Fruit fly (Drosophila melanogaster) whole organism, prepupa: ENCODE results near the gene mbo.
A peak's percentile ranks its signal among the peaks of the same experiment; 100 is the strongest.

Experiments used
- Blimp-1 ChIP-seq: fragments of 200-800 bp; sonication (Bioruptor generic); optimal IDR thresholded peaks from 3 replicates; lab custom pipeline; 2017; ENCODE audit warnings: missing biosample characterization, missing genetic modification characterization, mild to moderate bottlenecking, moderate library complexity, missing genetic modification reagents
- CG10631 ChIP-seq: fragments of 200-800 bp; sonication (Bioruptor generic); optimal IDR thresholded peaks from 2 replicates; lab custom pipeline; 2016; ENCODE audit warnings: missing biosample characterization, missing genetic modification characterization
- CG11294 ChIP-seq: fragments of 200-800 bp; sonication (Bioruptor generic); IDR thresholded peaks from 2 replicates; pipeline ENCODE4 v1.3.6; 2022; ENCODE audit warnings: missing biosample characterization, missing genetic modification characterization
- CG11762 ChIP-seq: fragments of 200-800 bp; sonication (Bioruptor generic); optimal IDR thresholded peaks from 3 replicates; lab custom pipeline; 2016; ENCODE audit warnings: missing biosample characterization, missing genetic modification characterization; ENCODE audit not compliant: insufficient read depth
- CG15336 ChIP-seq: fragments of 200-800 bp; sonication (Bioruptor generic); IDR thresholded peaks from 2 replicates; pipeline ENCODE4 v1.3.6; 2022; ENCODE audit warnings: missing biosample characterization, missing genetic modification characterization
- CG1621 ChIP-seq: fragments of 200-800 bp; sonication (Bioruptor generic); optimal IDR thresholded peaks from 3 replicates; lab custom pipeline; 2018; ENCODE audit warnings: missing biosample characterization, mild to moderate bottlenecking, missing genetic modification characterization
- CG16779 ChIP-seq: fragments of 200-800 bp; sonication (Bioruptor generic); optimal IDR thresholded peaks from 3 replicates; lab custom pipeline; 2017; ENCODE audit warnings: missing biosample characterization, mild to moderate bottlenecking, missing genetic modification characterization
- CG3032 ChIP-seq: fragments of 200-800 bp; optimal IDR thresholded peaks from 2 replicates; lab custom pipeline; 2019; ENCODE audit warnings: missing biosample characterization, mild to moderate bottlenecking, missing genetic modification characterization, moderate library complexity
- CG31627 ChIP-seq: fragments of 200-800 bp; sonication (Bioruptor generic); optimal IDR thresholded peaks from 3 replicates; lab custom pipeline; 2016; ENCODE audit warnings: missing biosample characterization, missing genetic modification characterization
- CG34406 ChIP-seq: fragments of 200-800 bp; sonication (Bioruptor generic); optimal IDR thresholded peaks from 3 replicates; lab custom pipeline; 2016; ENCODE audit warnings: missing biosample characterization, missing genetic modification characterization
- CG3919 ChIP-seq: fragments of 200-800 bp; sonication (Bioruptor generic); optimal IDR thresholded peaks from 3 replicates; lab custom pipeline; 2016; ENCODE audit warnings: missing biosample characterization, missing genetic modification characterization
- CG4318 ChIP-seq: fragments of 200-800 bp; sonication (Bioruptor generic); optimal IDR thresholded peaks from 3 replicates; lab custom pipeline; 2017; ENCODE audit warnings: missing biosample characterization, mild to moderate bottlenecking, missing genetic modification characterization
- CG6163 ChIP-seq: fragments of 200-800 bp; sonication (Bioruptor generic); IDR thresholded peaks from 3 replicates; pipeline ENCODE4 v1.3.6; 2022; ENCODE audit warnings: missing biosample characterization, missing genetic modification characterization
- CG6854 ChIP-seq: fragments of 200-800 bp; sonication (Bioruptor generic); optimal IDR thresholded peaks from 2 replicates; lab custom pipeline; 2017; ENCODE audit warnings: missing biosample characterization, mild to moderate bottlenecking, missing genetic modification characterization
- CG7368 ChIP-seq: fragments of 200-800 bp; sonication (Bioruptor generic); optimal IDR thresholded peaks from 3 replicates; lab custom pipeline; 2016; ENCODE audit warnings: missing biosample characterization, missing genetic modification characterization
- CG8119 ChIP-seq: fragments of 200-800 bp; sonication (Bioruptor generic); IDR thresholded peaks from 3 replicates; pipeline ENCODE4 v1.3.6; 2022; ENCODE audit warnings: missing biosample characterization, missing genetic modification characterization
- CG9139 ChIP-seq: fragments of 200-800 bp; sonication (Bioruptor generic); optimal IDR thresholded peaks from 3 replicates; lab custom pipeline; 2017; ENCODE audit warnings: missing biosample characterization, mild to moderate bottlenecking, missing genetic modification characterization
- Eip75B ChIP-seq: fragments of 200-800 bp; sonication (Bioruptor generic); optimal IDR thresholded peaks from 3 replicates; lab custom pipeline; 2016; ENCODE audit warnings: missing biosample characterization, missing genetic modification characterization
- Eip78C ChIP-seq: fragments of 200-800 bp; sonication (Bioruptor generic); peaks from one replicate; lab custom pipeline; 2016; ENCODE audit warnings: missing biosample characterization, missing genetic modification characterization
- Eip93F ChIP-seq: fragments of 200-800 bp; sonication (Bioruptor generic); optimal IDR thresholded peaks from 2 replicates; lab custom pipeline; 2016; ENCODE audit warnings: missing biosample characterization, mild to moderate bottlenecking, missing genetic modification characterization
- Ets96B ChIP-seq: fragments of 200-800 bp; optimal IDR thresholded peaks from 2 replicates; lab custom pipeline; 2019; ENCODE audit warnings: missing biosample characterization, mild to moderate bottlenecking, missing genetic modification characterization, moderate library complexity
- Gug ChIP-seq: fragments of 200-800 bp; sonication (Bioruptor generic); IDR thresholded peaks from 2 replicates; pipeline ENCODE4 v1.3.6; 2022; ENCODE audit warnings: missing biosample characterization, missing genetic modification characterization
- Hr38 ChIP-seq: sonication (Bioruptor generic); optimal IDR thresholded peaks from 2 replicates; lab custom pipeline; 2016; ENCODE audit warnings: missing biosample characterization, missing genetic modification characterization
- Hr39 ChIP-seq: fragments of 200-800 bp; sonication (Bioruptor generic); optimal IDR thresholded peaks from 2 replicates; lab custom pipeline; 2016; ENCODE audit warnings: missing biosample characterization, missing genetic modification characterization
- Hr4 ChIP-seq: fragments of 200-800 bp; sonication (Bioruptor generic); optimal IDR thresholded peaks from 3 replicates; lab custom pipeline; 2016; ENCODE audit warnings: missing biosample characterization, missing genetic modification characterization
- Lpt ChIP-seq: fragments of 200-800 bp; sonication (Bioruptor generic); optimal IDR thresholded peaks from 3 replicates; lab custom pipeline; 2016; ENCODE audit warnings: missing biosample characterization, missing genetic modification characterization
- Met ChIP-seq: fragments of 200-800 bp; sonication (Bioruptor generic); optimal IDR thresholded peaks from 3 replicates; lab custom pipeline; 2016; ENCODE audit warnings: missing biosample characterization, missing genetic modification characterization
- OdsH ChIP-seq: fragments of 200-800 bp; sonication (Bioruptor generic); optimal IDR thresholded peaks from 3 replicates; lab custom pipeline; 2016; ENCODE audit warnings: missing biosample characterization, missing genetic modification characterization
- Smox ChIP-seq: fragments of 200-800 bp; sonication (Bioruptor generic); optimal IDR thresholded peaks from 3 replicates; lab custom pipeline; 2016; ENCODE audit warnings: missing biosample characterization, missing genetic modification characterization
- Sox14 ChIP-seq: fragments of 200-800 bp; sonication (Bioruptor generic); optimal IDR thresholded peaks from 3 replicates; lab custom pipeline; 2016; ENCODE audit warnings: missing biosample characterization, missing genetic modification characterization
- acj6 ChIP-seq: fragments of 200-800 bp; sonication (Bioruptor generic); optimal IDR thresholded peaks from 3 replicates; lab custom pipeline; 2016; ENCODE audit warnings: missing biosample characterization, missing genetic modification characterization
- cyc ChIP-seq: fragments of 200-800 bp; sonication (Bioruptor generic); optimal IDR thresholded peaks from 3 replicates; lab custom pipeline; 2016; ENCODE audit warnings: missing biosample characterization, missing genetic modification characterization
- dac ChIP-seq: fragments of 200-800 bp; sonication (Bioruptor generic); optimal IDR thresholded peaks from 2 replicates; lab custom pipeline; 2017; ENCODE audit warnings: missing biosample characterization, mild to moderate bottlenecking, missing genetic modification characterization
- dsx ChIP-seq: fragments of 200-800 bp; optimal IDR thresholded peaks from 3 replicates; lab custom pipeline; 2019; ENCODE audit warnings: missing biosample characterization, mild to moderate bottlenecking, missing genetic modification characterization, moderate library complexity; ENCODE audit not compliant: poor library complexity, severe bottlenecking
- eg ChIP-seq: fragments of 200-800 bp; sonication (Bioruptor generic); IDR thresholded peaks from 3 replicates; pipeline ENCODE4 v1.3.6; 2022; ENCODE audit warnings: missing biosample characterization, missing genetic modification characterization
- fd59A ChIP-seq: fragments of 200-800 bp; sonication (Bioruptor generic); optimal IDR thresholded peaks from 2 replicates; lab custom pipeline; 2017; ENCODE audit warnings: missing biosample characterization, mild to moderate bottlenecking, missing genetic modification characterization, missing genetic modification reagents
- net ChIP-seq: fragments of 200-800 bp; sonication (Bioruptor generic); optimal IDR thresholded peaks from 3 replicates; lab custom pipeline; 2016; ENCODE audit warnings: missing biosample characterization, missing genetic modification characterization
- salr ChIP-seq, 2 experiments: fragments of 200-800 bp; sonication (Bioruptor generic); optimal IDR thresholded peaks; 3 replicates each; lab custom pipeline; 2016 to 2018; ENCODE audit warnings: missing biosample characterization in 2 of 2, missing genetic modification characterization in 2 of 2, mild to moderate bottlenecking in 1 of 2
- ss ChIP-seq, 2 experiments: fragments of 200-800 bp; sonication (Bioruptor generic); optimal IDR thresholded peaks; 2 replicates in 1 of 2; 3 replicates in 1 of 2; lab custom pipeline; 2017 to 2018; ENCODE audit warnings: mild to moderate bottlenecking in 2 of 2, missing biosample characterization in 2 of 2, missing genetic modification characterization in 2 of 2, moderate library complexity in 1 of 2
- svp ChIP-seq: fragments of 200-800 bp; sonication (Bioruptor generic); peaks from one replicate; lab custom pipeline; 2016; ENCODE audit warnings: missing biosample characterization, missing genetic modification characterization
- vri ChIP-seq: fragments of 200-800 bp; sonication (Bioruptor generic); optimal IDR thresholded peaks from 3 replicates; lab custom pipeline; 2016; ENCODE audit warnings: missing biosample characterization, mild to moderate bottlenecking, missing genetic modification characterization

mbo gene

DNA sequence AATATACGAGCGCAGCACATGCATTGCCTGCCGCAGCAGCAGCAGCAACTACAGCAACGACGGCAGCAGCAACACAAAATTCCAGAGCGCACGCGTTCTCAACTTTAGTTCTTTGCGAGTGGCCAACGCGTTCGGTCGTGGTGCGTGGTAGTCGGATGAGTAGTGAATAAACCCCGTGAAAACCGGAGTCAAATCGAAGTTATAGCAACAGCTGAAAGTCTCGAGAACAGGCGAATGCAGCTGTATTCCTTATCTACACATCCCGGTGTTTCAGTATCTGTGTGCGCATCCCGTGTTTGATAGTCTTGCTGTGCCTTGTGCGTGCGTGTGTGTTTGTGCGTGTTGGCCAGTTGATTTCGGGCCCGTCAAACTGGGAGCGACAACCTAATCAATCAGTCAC, 30.9 kb downstream of the mbo start, which contains the start of gene Dtg:
Gene Dtg (plus strand): TSS at position 105 of the 400 bp plus-strand sequence.
- TF ChIP-seq dsx (GFP tag; lab: Kevin White, UChicago), result peak; percentile 8
- no peak for TF ChIP-seq Ets96B (tag; lab: Kevin White, UChicago)
- no peak for TF ChIP-seq CG34406 (GFP tag; lab: Kevin White, UChicago)
- peak; percentile 59 for TF ChIP-seq Eip78C
- no peak for TF ChIP-seq Hr38 (GFP tag; lab: Kevin White, UChicago)
- no peak for TF ChIP-seq CG11294
- TF ChIP-seq CG1621, result peak; percentile 85
- no peak for TF ChIP-seq Met (GFP tag; lab: Kevin White, UChicago)
- TF ChIP-seq Hr4 (GFP tag; lab: Kevin White, UChicago), result no peak
- TF ChIP-seq CG8119, result 0 out of 3 replicates have a peak, but pooled peaks have one; percentile 5
- peak; percentile 29 for TF ChIP-seq CG3919 (GFP tag; lab: Kevin White, UChicago)
- peak; percentile 20 for TF ChIP-seq CG9139 (GFP tag; lab: Kevin White, UChicago)
- TF ChIP-seq Sox14 (GFP tag; lab: Kevin White, UChicago), result no peak
- TF ChIP-seq ss (GFP tag; optimal IDR thresholded peaks at IDR 0.05; lab: Kevin White, UChicago), result peak; percentile 2 to 81
- no peak for TF ChIP-seq salr (GFP tag; optimal IDR thresholded peaks at IDR 0.05; lab: Kevin White, UChicago)
- TF ChIP-seq CG4318, result no peak
- no peak for TF ChIP-seq vri (GFP tag; lab: Kevin White, UChicago)
- no peak for TF ChIP-seq CG10631 (GFP tag; lab: Kevin White, UChicago)
- no peak for TF ChIP-seq net (GFP tag; lab: Kevin White, UChicago)
- no peak for TF ChIP-seq Eip93F (GFP tag; lab: Kevin White, UChicago)
- no peak for TF ChIP-seq OdsH (GFP tag; lab: Kevin White, UChicago)
- no peak for TF ChIP-seq Hr39 (GFP tag; lab: Kevin White, UChicago)
- no peak for TF ChIP-seq CG7368
- no peak for TF ChIP-seq Eip75B (GFP tag; lab: Kevin White, UChicago)
- 0 out of 3 replicates have a peak, but pooled peaks have one; percentile 6 for TF ChIP-seq eg (GFP tag; lab: Robert Waterston, UW)
- peak; percentile 1 for TF ChIP-seq CG6854 (GFP tag; lab: Kevin White, UChicago)
- no peak for TF ChIP-seq cyc
- TF ChIP-seq fd59A (GFP tag; lab: Kevin White, UChicago), result no peak
- no peak for TF ChIP-seq dac (GFP tag; lab: Kevin White, UChicago)
- no peak for TF ChIP-seq acj6 (GFP tag; lab: Kevin White, UChicago)
- no peak for TF ChIP-seq Lpt
- no peak for TF ChIP-seq CG16779 (tag; lab: Kevin White, UChicago)
- no peak for TF ChIP-seq CG31627 (GFP tag; lab: Kevin White, UChicago)
- TF ChIP-seq svp (GFP tag; lab: Kevin White, UChicago), result peak; percentile 0
- no peak; the same call in 2 of the 3 replicates for TF ChIP-seq CG6163 (GFP tag; lab: Robert Waterston, UW)

DNA sequence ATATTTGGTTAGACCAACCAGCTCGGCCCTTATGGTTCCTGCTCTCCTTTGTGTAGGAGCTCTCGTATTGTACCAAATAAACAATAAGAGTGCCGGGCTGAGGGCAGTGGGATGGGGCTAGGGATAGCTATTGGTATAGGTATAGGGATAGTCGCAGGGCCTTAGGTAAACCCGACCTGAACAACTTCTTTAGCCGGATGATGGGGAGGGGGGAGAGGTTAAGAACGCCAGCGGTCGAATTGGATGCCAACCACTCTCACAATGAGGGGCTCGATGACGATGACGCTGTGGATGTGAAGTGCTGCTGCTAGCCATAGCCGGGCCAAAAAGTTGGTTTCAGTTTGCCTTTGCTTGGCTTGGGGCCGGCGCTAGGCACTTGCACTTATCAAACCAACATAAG, 31.5 kb downstream of the mbo start:
- TF ChIP-seq CG9139 (GFP tag; lab: Kevin White, UChicago) (no peak), svp (GFP tag; lab: Kevin White, UChicago) (no peak), CG6854 (GFP tag; lab: Kevin White, UChicago) (no peak), Hr39 (GFP tag; lab: Kevin White, UChicago) (no peak), CG16779 (tag; lab: Kevin White, UChicago) (no peak), Sox14 (GFP tag; lab: Kevin White, UChicago) (no peak), CG3032 (tag; lab: Kevin White, UChicago) (no peak), Gug (GFP tag; lab: Robert Waterston, UW) (no peak), ss (GFP tag; optimal IDR thresholded peaks at IDR 0.05; lab: Kevin White, UChicago) (no peak), CG15336 (GFP tag; lab: Robert Waterston, UW) (no peak), Hr4 (GFP tag; lab: Kevin White, UChicago) (no peak), net (GFP tag; lab: Kevin White, UChicago) (no peak)

DNA sequence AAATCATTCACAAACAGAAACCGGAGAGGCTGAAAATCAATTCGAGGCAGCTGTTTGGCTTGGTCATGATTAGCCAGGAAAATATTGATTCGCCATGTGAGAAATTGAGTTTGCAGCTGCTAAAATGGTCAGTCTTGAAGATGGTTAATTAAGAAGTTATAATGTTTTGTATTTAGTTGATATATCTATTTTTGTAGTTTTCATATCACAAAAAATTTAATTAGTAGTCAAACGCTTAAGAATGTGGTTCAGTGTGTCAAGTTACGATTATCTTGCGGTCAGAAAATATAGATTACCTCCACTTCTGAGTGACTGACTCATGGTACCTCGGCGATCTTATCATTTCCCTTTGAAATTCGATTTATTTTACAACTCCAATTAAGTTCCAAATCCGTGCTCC, 31.9 kb downstream of the mbo start:
- no peak for TF ChIP-seq salr (GFP tag; optimal IDR thresholded peaks at IDR 0.05; lab: Kevin White, UChicago)
- no peak for TF ChIP-seq Smox
- peak; percentile 78 for TF ChIP-seq Eip78C
- TF ChIP-seq CG11762, result no peak
- no peak for TF ChIP-seq Blimp-1 (GFP tag; lab: Kevin White, UChicago)
- TF ChIP-seq Lpt, result no peak
- no peak for TF ChIP-seq CG31627 (GFP tag; lab: Kevin White, UChicago)
